Worm (Caenorhabditis elegans) whole organism, L4 larva: ENCODE results near the gene K01A2.10.

Experiments used
- ceh-82 ChIP-seq: sonication (generic microtip); optimal IDR thresholded peaks from 2 replicates; lab custom pipeline; 2017; ENCODE audit warnings: missing biosample characterization, missing genetic modification characterization
- unc-62 ChIP-seq, 3 experiments: fragments of 150-350 bp in 1 of 3; sonication (generic microtip); optimal IDR thresholded peaks in 2 of 3; peaks in 1 of 3; 1 replicate in 1 of 3; 2 replicates in 2 of 3; lab custom pipeline; 2014 to 2017; ENCODE audit warnings: missing biosample characterization in 3 of 3, missing genetic modification characterization in 3 of 3, missing genetic modification reagents in 3 of 3, missing genotype in 1 of 3
- vab-7 ChIP-seq: fragments of 200-800 bp; sonication (Bioruptor generic); IDR thresholded peaks from 2 replicates; pipeline ENCODE4 v1.3.6; 2022; ENCODE audit warnings: missing genetic modification reagents, missing genetic modification characterization, missing compliant biosample characterization

DNA sequence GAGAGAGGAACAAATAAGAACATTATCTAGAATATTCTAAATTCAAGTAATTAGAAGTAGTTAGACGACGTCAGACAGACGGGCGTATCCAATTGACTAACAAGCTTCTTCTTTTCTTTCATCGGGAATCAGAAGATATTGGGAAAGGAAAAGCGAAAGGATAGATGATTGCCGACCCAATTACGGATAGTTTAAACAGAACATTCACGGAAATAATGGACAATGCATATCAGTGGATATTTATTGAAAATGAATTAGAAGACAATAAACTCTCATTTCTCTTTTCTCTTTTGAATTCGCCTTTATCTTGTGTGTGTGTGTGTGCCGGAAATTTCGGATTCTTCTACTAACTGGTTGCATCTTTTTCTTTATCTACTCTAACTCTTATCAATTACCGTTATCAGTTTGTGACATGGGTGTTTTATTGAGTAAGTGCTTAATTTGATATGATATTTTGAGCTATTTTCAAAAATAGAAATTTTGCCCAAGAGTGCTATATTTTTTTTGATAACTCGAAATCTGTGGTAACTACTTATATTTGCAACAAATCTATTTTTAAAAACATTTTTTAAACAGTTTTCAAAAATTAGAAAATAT, 11.1 kb upstream of the K01A2.10 start:
- no peak for TF ChIP-seq vab-7 (GFP tag; lab: Robert Waterston, UW)
- TF ChIP-seq unc-62 (GFP tag; optimal IDR thresholded peaks at IDR 0.05 in 1 of 2; lab: Kevin White, UChicago) = peak in 1 of 2 experiments; percentile 60
- TF ChIP-seq unc-62 (tag; optimal IDR thresholded peaks at IDR 0.05; lab: Kevin White, UChicago) = no peak
- TF ChIP-seq ceh-82 (tag; lab: Kevin White, UChicago) = no peak
